Worm (Caenorhabditis elegans) whole organism, L4 larva: ENCODE data around the gene pap-1.

Source experiments
- F26F4.8 ChIP-seq: fragments of 200-800 bp; sonication (Bioruptor generic); conservative IDR thresholded peaks from 2 replicates; pipeline ENCODE4 v1.3.6; 2022; ENCODE audit warnings: missing genetic modification characterization, missing compliant biosample characterization
- F37D6.2 ChIP-seq: sonication (generic microtip); optimal IDR thresholded peaks from 2 replicates; lab custom pipeline; 2016; ENCODE audit warnings: mild to moderate bottlenecking, missing genetic modification characterization, missing compliant biosample characterization
- Y48G9A.11 ChIP-seq: fragments of 200-800 bp; sonication (Bioruptor generic); IDR thresholded peaks from 2 replicates; pipeline ENCODE4 v1.3.6; 2022; ENCODE audit warnings: missing genetic modification reagents, missing genetic modification characterization, missing compliant biosample characterization
- Y5F2A.4 ChIP-seq: fragments of 200-800 bp; sonication (Bioruptor generic); optimal IDR thresholded peaks from 2 replicates; lab custom pipeline; 2018; ENCODE audit warnings: mild to moderate bottlenecking, missing genetic modification characterization, missing compliant biosample characterization
- ZK546.5 ChIP-seq, 2 experiments: sonication (generic microtip); optimal IDR thresholded peaks; 2 replicates each; lab custom pipeline; 2017; ENCODE audit warnings: missing biosample characterization in 2 of 2, missing genetic modification characterization in 2 of 2
- aha-1 ChIP-seq: fragments of 150-350 bp; peaks from one replicate; lab custom pipeline; 2014; ENCODE audit warnings: missing biosample characterization, missing genetic modification characterization
- aly-2 ChIP-seq: sonication (generic microtip); optimal IDR thresholded peaks from 2 replicates; lab custom pipeline; 2018; ENCODE audit warnings: missing biosample characterization, missing genetic modification characterization
- arid-1 ChIP-seq: fragments of 200-800 bp; sonication (Bioruptor generic); conservative IDR thresholded peaks from 2 replicates; pipeline ENCODE4 v1.3.6; 2022; ENCODE audit warnings: missing genetic modification reagents, missing genetic modification characterization, missing compliant biosample characterization
- ceh-20 ChIP-seq: fragments of 200-800 bp; sonication (Bioruptor generic); IDR thresholded peaks from 2 replicates; pipeline ENCODE4 v1.3.6; 2022; ENCODE audit warnings: missing genetic modification reagents, missing genetic modification characterization, missing compliant biosample characterization
- daf-16 ChIP-seq, 3 experiments: sonication (generic microtip); optimal IDR thresholded peaks; 2 replicates each; lab custom pipeline; 2016 to 2017; ENCODE audit warnings: missing genetic modification characterization in 3 of 3, missing genetic modification reagents in 3 of 3, mild to moderate bottlenecking in 2 of 3, missing compliant biosample characterization in 2 of 3, missing biosample characterization in 1 of 3, moderate library complexity in 1 of 3
- dmd-6 ChIP-seq: fragments of 200-800 bp; sonication (Bioruptor generic); IDR thresholded peaks from 2 replicates; pipeline ENCODE4 v1.3.6; 2022; ENCODE audit warnings: missing genetic modification reagents, missing genetic modification characterization, missing compliant biosample characterization
- dve-1 ChIP-seq: sonication (generic microtip); optimal IDR thresholded peaks from 2 replicates; lab custom pipeline; 2017; ENCODE audit warnings: antibody characterized with exemption, mild to moderate bottlenecking, missing genetic modification characterization, missing compliant biosample characterization; ENCODE audit not compliant: insufficient read depth
- fkh-10 ChIP-seq: fragments of 150-350 bp; optimal IDR thresholded peaks from 2 replicates; lab custom pipeline; 2014; ENCODE audit warnings: missing biosample characterization, missing genetic modification reagents, missing genetic modification characterization
- hif-1 ChIP-seq, 2 experiments: sonication (generic microtip); optimal IDR thresholded peaks; 2 replicates each; lab custom pipeline; 2016 to 2017; ENCODE audit warnings: missing compliant biosample characterization in 2 of 2, missing genetic modification characterization in 2 of 2, missing genetic modification reagents in 2 of 2, missing genotype in 2 of 2, mild to moderate bottlenecking in 1 of 2
- hlh-11 ChIP-seq: fragments of 200-800 bp; sonication (Bioruptor generic); optimal IDR thresholded peaks from 2 replicates; lab custom pipeline; 2018; ENCODE audit warnings: mild to moderate bottlenecking, missing genetic modification characterization, missing compliant biosample characterization
- hlh-30 ChIP-seq: sonication (generic microtip); optimal IDR thresholded peaks from 2 replicates; lab custom pipeline; 2017; ENCODE audit warnings: antibody characterized with exemption, mild to moderate bottlenecking, missing genetic modification characterization, missing compliant biosample characterization; ENCODE audit not compliant: insufficient read depth
- jun-1 ChIP-seq: fragments of 150-350 bp; optimal IDR thresholded peaks from 2 replicates; lab custom pipeline; 2014; ENCODE audit warnings: missing biosample characterization, missing genetic modification reagents, missing genetic modification characterization
- lin-1 ChIP-seq: fragments of 200-800 bp; sonication (Bioruptor generic); IDR thresholded peaks from 2 replicates; pipeline ENCODE4 v1.3.6; 2022; ENCODE audit warnings: missing genetic modification reagents, missing genetic modification characterization, missing compliant biosample characterization
- lin-29 ChIP-seq: fragments of 200-800 bp; sonication (Bioruptor generic); IDR thresholded peaks from 2 replicates; pipeline ENCODE4 v1.3.6; 2022; ENCODE audit warnings: missing genetic modification reagents, missing genetic modification characterization, missing compliant biosample characterization
- lin-38 ChIP-seq: fragments of 200-800 bp; sonication (Bioruptor generic); IDR thresholded peaks from 2 replicates; pipeline ENCODE4 v1.3.6; 2022; ENCODE audit warnings: missing genetic modification reagents, missing genetic modification characterization, missing compliant biosample characterization
- mdl-1 ChIP-seq, 2 experiments: fragments of 150-350 bp in 1 of 2; sonication (generic microtip) in 1 of 2; optimal IDR thresholded peaks; 2 replicates each; lab custom pipeline; 2014 to 2017; ENCODE audit warnings: missing biosample characterization in 2 of 2, missing genetic modification characterization in 2 of 2
- mes-2 ChIP-seq: sonication (generic microtip); optimal IDR thresholded peaks from 2 replicates; lab custom pipeline; 2016; ENCODE audit warnings: missing genotype, mild to moderate bottlenecking, missing genetic modification characterization, missing compliant biosample characterization; ENCODE audit not compliant: poor library complexity, severe bottlenecking
- nhr-10 ChIP-seq: fragments of 150-350 bp; optimal IDR thresholded peaks from 2 replicates; lab custom pipeline; 2014; ENCODE audit warnings: missing biosample characterization, missing genetic modification characterization
- nhr-102 ChIP-seq: sonication (generic microtip); optimal IDR thresholded peaks from 2 replicates; lab custom pipeline; 2016; ENCODE audit warnings: mild to moderate bottlenecking, missing genetic modification characterization, moderate library complexity, missing compliant biosample characterization
- nhr-11 ChIP-seq: fragments of 150-350 bp; optimal IDR thresholded peaks from 2 replicates; lab custom pipeline; 2014; ENCODE audit warnings: missing biosample characterization, missing genetic modification characterization
- nhr-25 ChIP-seq: sonication (generic microtip); optimal IDR thresholded peaks from 2 replicates; lab custom pipeline; 2017; ENCODE audit warnings: missing genetic modification characterization, mild to moderate bottlenecking, missing compliant biosample characterization, antibody characterized with exemption, moderate library complexity, borderline replicate concordance; ENCODE audit not compliant: insufficient read depth
- nhr-28 ChIP-seq: fragments of 150-350 bp; optimal IDR thresholded peaks from 2 replicates; lab custom pipeline; 2014; ENCODE audit warnings: missing biosample characterization, missing genetic modification characterization
- nhr-6 ChIP-seq: fragments of 150-350 bp; optimal IDR thresholded peaks from 2 replicates; lab custom pipeline; 2014; ENCODE audit warnings: missing biosample characterization, missing genetic modification characterization
- nhr-77 ChIP-seq: fragments of 150-350 bp; optimal IDR thresholded peaks from 2 replicates; lab custom pipeline; 2014; ENCODE audit warnings: missing biosample characterization, missing genetic modification characterization
- pha-4 ChIP-seq, 2 experiments: fragments of 150-350 bp in 1 of 2; fragments of 200-800 bp in 1 of 2; sonication (Bioruptor generic) in 1 of 2; IDR thresholded peaks in 1 of 2; optimal IDR thresholded peaks in 1 of 2; 2 replicates each; pipeline versions ENCODE4 v1.3.6 to Lab custom; 2014 to 2022; ENCODE audit warnings: missing genetic modification characterization in 2 of 2, missing genetic modification reagents in 2 of 2, missing biosample characterization in 1 of 2, missing compliant biosample characterization in 1 of 2
- php-3 ChIP-seq: fragments of 200-800 bp; sonication (Bioruptor generic); IDR thresholded peaks from 2 replicates; pipeline ENCODE4 v1.3.6; 2022; ENCODE audit warnings: missing genetic modification reagents, missing genetic modification characterization, missing compliant biosample characterization
- pqm-1 ChIP-seq: sonication (generic microtip); optimal IDR thresholded peaks from 2 replicates; lab custom pipeline; 2017; ENCODE audit warnings: missing biosample characterization, missing genetic modification characterization
- snpc-1.2 ChIP-seq: fragments of 200-800 bp; sonication (Bioruptor generic); IDR thresholded peaks from 2 replicates; pipeline ENCODE4 v1.3.6; 2022; ENCODE audit warnings: missing genetic modification reagents, missing genetic modification characterization, missing compliant biosample characterization
- unc-62 ChIP-seq, 3 experiments: fragments of 150-350 bp in 1 of 3; sonication (generic microtip); optimal IDR thresholded peaks in 2 of 3; peaks in 1 of 3; 1 replicate in 1 of 3; 2 replicates in 2 of 3; lab custom pipeline; 2014 to 2017; ENCODE audit warnings: missing biosample characterization in 3 of 3, missing genetic modification characterization in 3 of 3, missing genetic modification reagents in 3 of 3, missing genotype in 1 of 3
- zfp-2 ChIP-seq: sonication (generic microtip); optimal IDR thresholded peaks from 2 replicates; lab custom pipeline; 2016; ENCODE audit warnings: mild to moderate bottlenecking, missing genetic modification characterization, missing compliant biosample characterization
- ztf-11 ChIP-seq: fragments of 150-350 bp; optimal IDR thresholded peaks from 2 replicates; lab custom pipeline; 2014; ENCODE audit warnings: missing biosample characterization, missing genetic modification characterization
- ztf-7 ChIP-seq: fragments of 150-350 bp; optimal IDR thresholded peaks from 2 replicates; lab custom pipeline; 2014; ENCODE audit warnings: missing biosample characterization, missing genetic modification characterization

The pap-1 gene

ce11 chrV:10399290-10399689 is 42.5 kb upstream of the pap-1 start:
- no peak for TF ChIP-seq arid-1
- TF ChIP-seq aly-2 (tag; lab: Kevin White, UChicago) = no peak
- TF ChIP-seq ztf-7 (tag; lab: Kevin White, UChicago) = peak; percentile 51
- TF ChIP-seq nhr-6 (tag; lab: Kevin White, UChicago) = no peak
- TF ChIP-seq Y48G9A.11 (GFP tag; lab: Robert Waterston, UW) = no peak
- TF ChIP-seq lin-1 = no peak
- no peak for TF ChIP-seq nhr-11
- TF ChIP-seq pqm-1 (tag; lab: Kevin White, UChicago) = peak; percentile 90
- no peak for TF ChIP-seq zfp-2 (tag; lab: Kevin White, UChicago)
- no peak for TF ChIP-seq nhr-102
- no peak for TF ChIP-seq lin-38
- no peak for TF ChIP-seq lin-29 (GFP tag; lab: Robert Waterston, UW)
- TF ChIP-seq dmd-6 (GFP tag; lab: Robert Waterston, UW) = peak; percentile 93
- TF ChIP-seq nhr-28 (tag; lab: Kevin White, UChicago) = peak; percentile 90
- no peak for TF ChIP-seq snpc-1.2 (GFP tag; lab: Robert Waterston, UW)
- TF ChIP-seq nhr-25 (tag; lab: Kevin White, UChicago) = no peak
- TF ChIP-seq pha-4 (GFP tag; IDR thresholded peaks at IDR 0.05; lab: Robert Waterston, UW) = 0 out of 2 replicates have a peak, but pooled peaks have one; percentile 24
- no peak for TF ChIP-seq pha-4 (tag; optimal IDR thresholded peaks at IDR 0.05; lab: Kevin White, UChicago)
- peak; percentile 91 for TF ChIP-seq dve-1
- TF ChIP-seq nhr-77 (tag; lab: Kevin White, UChicago) = peak; percentile 89
- no peak for TF ChIP-seq ZK546.5 (tag; optimal IDR thresholded peaks at IDR 0.05; lab: Kevin White, UChicago)
- TF ChIP-seq fkh-10 (GFP tag; lab: Kevin White, UChicago) = no peak
- peak; percentile 42 for TF ChIP-seq nhr-10 (tag; lab: Kevin White, UChicago)
- TF ChIP-seq php-3 (GFP tag; lab: Robert Waterston, UW) = 0 out of 2 replicates have a peak, but pooled peaks have one; percentile 32
- TF ChIP-seq mes-2 (tag; lab: Kevin White, UChicago) = no peak
- TF ChIP-seq Y5F2A.4 = no peak
- TF ChIP-seq F26F4.8 (GFP tag; lab: Robert Waterston, UW) = no peak
- peak in 1 of 2 experiments; percentile 19 for TF ChIP-seq mdl-1 (tag; optimal IDR thresholded peaks at IDR 0.05; lab: Kevin White, UChicago)
- TF ChIP-seq hif-1 (tag; optimal IDR thresholded peaks at IDR 0.05; lab: Kevin White, UChicago) = no peak
- no peak for TF ChIP-seq jun-1 (tag; lab: Kevin White, UChicago)
- no peak for TF ChIP-seq ceh-20
- no peak for TF ChIP-seq F37D6.2 (tag; lab: Kevin White, UChicago)
- peak; percentile 69 for TF ChIP-seq hlh-30 (tag; lab: Kevin White, UChicago)
- no peak for TF ChIP-seq daf-16 (GFP tag; optimal IDR thresholded peaks at IDR 0.05; lab: Kevin White, UChicago)
- TF ChIP-seq daf-16 (tag; optimal IDR thresholded peaks at IDR 0.05; lab: Kevin White, UChicago) = peak; percentile 84
- TF ChIP-seq aha-1 = peak; percentile 56
- peak; percentile 76 for TF ChIP-seq hlh-11
- TF ChIP-seq, all 104 proteins: peak for 14

- TF ChIP-seq unc-62 (GFP tag; optimal IDR thresholded peaks at IDR 0.05 in 1 of 2; lab: Kevin White, UChicago) = peak in 1 of 2 experiments; percentile 31
- TF ChIP-seq unc-62 (tag; optimal IDR thresholded peaks at IDR 0.05; lab: Kevin White, UChicago) = no peak
- TF ChIP-seq ztf-11 (tag; lab: Kevin White, UChicago) = no peak
Observed at ce11 chrV:10402804-10403203, 39.0 kb upstream of the pap-1 start, which contains the start of gene F15H10.8. TSS of gene F15H10.8 (minus strand) at chrV:10402904.
